Worm (Caenorhabditis elegans): ENCODE results near the gene F36D4.4.

DNA sequence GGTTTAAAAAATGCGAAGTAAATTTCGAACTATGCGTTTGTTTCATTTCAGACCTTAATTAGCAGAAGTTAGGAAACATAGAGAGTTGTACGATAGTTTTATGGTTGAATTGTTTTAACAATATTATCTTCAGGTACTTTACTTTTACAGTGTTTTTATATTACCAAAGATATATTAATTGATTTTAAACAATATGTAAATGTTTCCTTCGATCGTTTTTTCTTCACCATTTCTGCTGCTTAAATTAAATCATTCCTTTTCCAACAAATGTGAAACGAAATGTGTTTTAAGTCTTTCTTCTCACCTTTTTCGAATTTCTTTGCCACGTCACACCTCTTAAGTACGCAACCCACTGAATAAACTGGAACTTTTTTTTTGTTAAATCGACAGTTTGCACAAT is 38.9 kb upstream of the F36D4.4 start:
- no peak for TF ChIP-seq him-1 (tag; optimal IDR thresholded peaks at IDR 0.05)
- TF ChIP-seq dao-5 (tag; optimal IDR thresholded peaks at IDR 0.05), result no peak
- TF ChIP-seq W03F9.2 (tag; optimal IDR thresholded peaks at IDR 0.05), result no peak
